Worm (Caenorhabditis elegans): Measurements from ENCODE around the gene gpa-2.

ce11 chrV:8359792-8360191, 11.0 kb upstream of the gpa-2 start, which contains the start of gene F38E1.6:
- TF ChIP-seq tra-4 (tag; optimal IDR thresholded peaks at IDR 0.05) (no peak), F13C5.2 (tag; optimal IDR thresholded peaks at IDR 0.05) (no peak)

All from whole organism, early embryonic.